Worm (Caenorhabditis elegans): ENCODE data around the gene cox-18.

Gene cox-18

DNA sequence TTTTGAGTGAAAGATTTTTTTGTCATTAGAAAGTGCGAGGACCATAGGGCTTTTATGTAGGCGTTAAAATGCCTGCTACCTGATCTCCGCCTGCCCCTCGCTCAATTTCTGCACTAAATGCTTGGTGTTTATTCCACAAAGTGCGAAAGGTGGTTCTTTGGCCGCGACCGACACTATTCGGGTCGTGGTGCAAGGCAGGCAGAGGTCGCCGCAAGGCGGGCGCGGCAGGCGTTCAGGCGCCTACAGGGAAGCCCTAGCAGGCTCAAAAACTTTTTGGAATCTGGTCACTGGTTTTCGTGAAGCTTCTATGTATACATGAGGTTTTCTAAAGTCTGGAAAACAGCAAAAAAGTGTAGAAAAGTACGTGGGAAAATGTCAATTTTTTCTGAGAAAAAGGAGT is 23.6 kb downstream of the cox-18 start:
- TF ChIP-seq R02D3.7 (tag; optimal IDR thresholded peaks at IDR 0.05) (no peak), nhr-12 (tag; optimal IDR thresholded peaks at IDR 0.05) (no peak), ama-1 (optimal IDR thresholded peaks at IDR 0.05) (no peak), fos-1 (tag; optimal IDR thresholded peaks at IDR 0.05) (no peak), alr-1 (tag; optimal IDR thresholded peaks at IDR 0.05) (no peak), unc-62 (GFP tag; optimal IDR thresholded peaks at IDR 0.05) (no peak), C34F6.9 (tag; optimal IDR thresholded peaks at IDR 0.05) (no peak)

- TF ChIP-seq nhr-237 (tag; optimal IDR thresholded peaks at IDR 0.05) = no peak
- TF ChIP-seq nhr-129 (tag; optimal IDR thresholded peaks at IDR 0.05) = no peak
- no peak for TF ChIP-seq F13H6.1 (tag; optimal IDR thresholded peaks at IDR 0.05)
- TF ChIP-seq egl-27 (tag; optimal IDR thresholded peaks at IDR 0.05) = no peak
- no peak for TF ChIP-seq ztf-4 (tag; optimal IDR thresholded peaks at IDR 0.05)
- no peak for TF ChIP-seq R02D3.7 (tag; optimal IDR thresholded peaks at IDR 0.05)
- TF ChIP-seq nhr-77 (tag; optimal IDR thresholded peaks at IDR 0.05) = no peak
- TF ChIP-seq fos-1 (tag; optimal IDR thresholded peaks at IDR 0.05) = no peak
- no peak for TF ChIP-seq nhr-6 (tag; optimal IDR thresholded peaks at IDR 0.05)
- TF ChIP-seq zag-1 (tag; optimal IDR thresholded peaks at IDR 0.05) = no peak
- TF ChIP-seq ztf-1 (GFP tag; conservative IDR thresholded peaks at IDR 0.05) = no peak
- TF ChIP-seq skn-1 (tag; optimal IDR thresholded peaks at IDR 0.05) = no peak
- no peak for TF ChIP-seq ztf-11 (tag; optimal IDR thresholded peaks at IDR 0.05)
Observed at ce11 chrIV:1121511-1121910, 24.3 kb downstream of the cox-18 start.

DNA sequence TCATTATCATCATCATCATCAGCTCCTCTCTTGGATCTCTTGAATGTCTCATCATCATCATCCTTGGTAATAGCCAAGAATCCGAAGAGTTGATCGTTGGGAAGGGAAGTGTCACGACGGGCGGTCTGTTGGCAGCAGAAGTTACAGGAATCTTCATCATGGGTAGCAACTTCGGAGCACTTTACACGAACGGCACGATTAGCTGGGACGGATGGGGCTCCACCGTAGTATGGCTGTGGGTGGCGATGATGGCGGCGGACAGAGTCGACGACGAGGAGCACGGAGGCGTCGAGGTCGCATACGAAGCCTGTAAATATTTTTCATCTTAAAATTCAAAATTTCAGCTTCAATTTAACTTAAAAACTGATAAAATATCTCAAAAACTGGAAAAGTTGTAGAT is 26.1 kb downstream of the cox-18 start:
- TF ChIP-seq elt-3 (tag; optimal IDR thresholded peaks at IDR 0.05) (no peak), sma-3 (GFP tag; optimal IDR thresholded peaks at IDR 0.05) (no peak), ztf-11 (tag; optimal IDR thresholded peaks at IDR 0.05) (no peak), F13H6.1 (tag; optimal IDR thresholded peaks at IDR 0.05) (no peak), peb-1 (tag; optimal IDR thresholded peaks at IDR 0.05) (no peak), nhr-129 (tag; optimal IDR thresholded peaks at IDR 0.05) (no peak), lin-11 (tag; optimal IDR thresholded peaks at IDR 0.05) (no peak), mdl-1 (tag; optimal IDR thresholded peaks at IDR 0.05) (no peak), sem-4 (tag; optimal IDR thresholded peaks at IDR 0.05) (no peak), ama-1 (optimal IDR thresholded peaks at IDR 0.05) (no peak), fos-1 (tag; optimal IDR thresholded peaks at IDR 0.05) (no peak), unc-62 (GFP tag; optimal IDR thresholded peaks at IDR 0.05) (no peak), skn-1 (tag; optimal IDR thresholded peaks at IDR 0.05) (no peak), C34F6.9 (tag; optimal IDR thresholded peaks at IDR 0.05) (no peak), ztf-1 (GFP tag; conservative IDR thresholded peaks at IDR 0.05) (no peak), nhr-25 (tag; optimal IDR thresholded peaks at IDR 0.05) (no peak), mbf-1 (tag; optimal IDR thresholded peaks at IDR 0.05) (no peak), zag-1 (tag; optimal IDR thresholded peaks at IDR 0.05) (no peak), nhr-6 (tag; optimal IDR thresholded peaks at IDR 0.05) (no peak)

DNA sequence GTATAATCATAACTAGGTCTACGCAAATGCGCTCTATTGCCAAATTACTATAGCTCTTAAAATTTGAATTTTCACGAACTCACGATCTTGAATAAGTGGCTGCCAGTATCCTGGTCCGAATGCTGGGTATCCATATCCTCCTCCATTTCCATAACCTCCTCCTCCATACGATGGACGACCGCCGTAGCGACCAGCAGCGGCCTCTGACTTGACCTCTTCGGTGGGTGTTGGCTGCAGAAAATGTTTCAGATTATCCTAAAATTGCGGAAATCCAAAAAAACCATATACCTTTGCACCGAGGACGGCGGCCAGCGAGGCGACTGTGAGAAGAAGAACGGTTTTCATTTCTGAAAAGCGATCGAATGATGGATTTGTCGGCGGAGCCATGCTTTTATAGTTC is 27.5 kb downstream of the cox-18 start, which contains the start of gene perm-4:
TSS of gene perm-4 (minus strand) at position 367 of the 400 bp plus-strand sequence.
- TF ChIP-seq lin-11 (tag; optimal IDR thresholded peaks at IDR 0.05) (no peak), mdl-1 (tag; optimal IDR thresholded peaks at IDR 0.05) (no peak), alr-1 (tag; optimal IDR thresholded peaks at IDR 0.05) (no peak), unc-55 (GFP tag; optimal IDR thresholded peaks at IDR 0.05) (no peak), nhr-25 (tag; optimal IDR thresholded peaks at IDR 0.05) (no peak), dmd-4 (tag; optimal IDR thresholded peaks at IDR 0.05) (no peak), gmeb-1 (tag; optimal IDR thresholded peaks at IDR 0.05) (no peak), mbf-1 (tag; optimal IDR thresholded peaks at IDR 0.05) (no peak), sma-9 (GFP tag; optimal IDR thresholded peaks at IDR 0.05) (no peak), sma-9 (tag; optimal IDR thresholded peaks at IDR 0.05) (no peak), egl-27 (tag; optimal IDR thresholded peaks at IDR 0.05) (no peak), aly-2 (tag; optimal IDR thresholded peaks at IDR 0.05) (no peak), unc-39 (tag; optimal IDR thresholded peaks at IDR 0.05) (no peak), Y55F3AM.14 (GFP tag; optimal IDR thresholded peaks at IDR 0.05) (no peak), zag-1 (tag; optimal IDR thresholded peaks at IDR 0.05) (no peak), nhr-77 (tag; optimal IDR thresholded peaks at IDR 0.05) (no peak), crh-2 (tag; optimal IDR thresholded peaks at IDR 0.05) (no peak), ZK546.5 (tag; optimal IDR thresholded peaks at IDR 0.05) (no peak)

DNA sequence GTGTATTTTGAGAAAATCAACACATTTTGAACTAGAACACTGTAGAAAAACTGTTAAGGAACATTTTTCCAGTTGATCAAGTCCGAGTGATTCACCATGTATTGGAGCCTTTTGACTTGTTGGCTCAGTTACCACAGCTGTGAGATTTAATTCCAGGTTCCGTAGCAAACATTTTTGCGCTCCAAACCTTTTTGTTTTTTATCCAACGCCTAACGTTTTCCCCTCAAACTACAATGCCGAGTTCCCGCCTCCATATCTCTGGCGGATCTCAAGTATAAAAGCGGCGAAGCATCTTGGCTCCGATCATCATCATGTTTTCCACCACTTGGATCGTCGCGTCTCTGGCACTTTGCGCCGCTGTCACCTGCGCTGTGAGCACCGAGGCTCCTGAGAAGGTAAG is 29.2 kb downstream of the cox-18 start, which contains the start of gene perm-2:
TSS of gene perm-2 (plus strand) at position 301 of the 400 bp plus-strand sequence.
- TF ChIP-seq zag-1 (tag; optimal IDR thresholded peaks at IDR 0.05) (no peak), unc-55 (GFP tag; optimal IDR thresholded peaks at IDR 0.05) (no peak), mdl-1 (tag; optimal IDR thresholded peaks at IDR 0.05) (no peak), nhr-23 (tag; optimal IDR thresholded peaks at IDR 0.05) (no peak), blmp-1 (tag; optimal IDR thresholded peaks at IDR 0.05; ENCODE audit: insufficient read depth) (no peak), ceh-16 (tag; optimal IDR thresholded peaks at IDR 0.05) (no peak)

Measured in whole organism, L2 larva.